Worm (Caenorhabditis elegans) whole organism, L4/young adult: ENCODE data around the gene mlh-1.

Experiments used
- W03F9.2 ChIP-seq: fragments of 150-350 bp; optimal IDR thresholded peaks from 2 replicates; lab custom pipeline; 2014; ENCODE audit warnings: missing biosample characterization, missing genetic modification characterization
- dao-5 ChIP-seq: sonication (generic microtip); optimal IDR thresholded peaks from 2 replicates; lab custom pipeline; 2016; ENCODE audit warnings: missing genotype, missing genetic modification characterization, moderate library complexity, missing compliant biosample characterization
- him-1 ChIP-seq: sonication (generic microtip); optimal IDR thresholded peaks from 2 replicates; lab custom pipeline; 2016; ENCODE audit warnings: missing genotype, missing genetic modification reagents, missing genetic modification characterization, missing compliant biosample characterization

DNA sequence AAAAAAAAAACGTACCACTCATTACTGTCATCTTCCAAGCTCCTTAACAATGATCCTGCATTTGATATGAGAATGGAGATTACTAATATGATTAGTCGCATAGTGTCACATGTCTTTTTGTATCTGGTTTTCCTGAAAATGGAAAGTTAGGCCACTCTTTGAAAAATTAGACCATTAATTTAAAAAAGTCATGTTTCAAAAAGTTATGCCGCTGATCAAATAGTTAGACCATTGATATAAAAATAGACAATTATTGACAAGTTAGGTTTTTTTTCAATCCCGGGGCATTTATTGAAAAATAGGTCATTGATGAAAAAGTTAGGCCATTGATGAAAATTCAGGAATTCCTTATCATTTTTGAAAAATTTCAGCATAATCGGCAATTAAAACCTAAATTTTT lies 30.3 kb downstream of the mlh-1 start, which contains the start of gene acc-4:
- TF ChIP-seq him-1 (tag; lab: Kevin White, UChicago) (no peak), dao-5 (no peak), W03F9.2 (tag; lab: Kevin White, UChicago) (no peak)
